Fruit fly (Drosophila melanogaster): ENCODE data around the gene CG10646.

Gene CG10646

DNA sequence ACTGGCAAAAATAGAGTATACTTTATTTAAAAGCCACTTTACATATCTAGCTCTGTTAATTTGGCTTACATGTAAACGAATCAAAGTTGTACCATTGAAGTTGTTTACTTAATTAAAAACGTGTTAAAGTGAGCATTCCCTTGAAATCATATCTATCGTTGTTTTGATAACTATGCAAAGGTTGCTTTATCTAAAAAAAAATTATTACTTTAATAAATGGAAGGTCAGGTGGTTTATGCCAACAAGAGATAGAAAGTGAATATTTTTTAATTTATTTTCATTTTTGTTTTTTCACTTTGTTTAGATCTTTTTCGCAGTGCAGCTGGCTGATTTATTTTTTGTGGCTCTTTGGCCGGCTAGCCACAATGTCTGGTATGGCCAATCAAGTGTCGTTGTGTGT, 20.8 kb downstream of the CG10646 start (continued):
- TF ChIP-seq al (GFP tag; IDR thresholded peaks at IDR 0.05): peak; percentile 59
- no peak for TF ChIP-seq prd (optimal IDR thresholded peaks at IDR 0.05)
- peak; percentile 87 for TF ChIP-seq prd (GFP tag; IDR thresholded peaks at IDR 0.05)
- no peak for TF ChIP-seq ato (GFP tag; IDR thresholded peaks at IDR 0.05; ENCODE audit: partially characterized antibody)
- no peak for TF ChIP-seq ab (GFP tag; optimal IDR thresholded peaks at IDR 0.05)
- TF ChIP-seq CG14860 (GFP tag; IDR thresholded peaks at IDR 0.05; ENCODE audit: partially characterized antibody): no peak
- TF ChIP-seq sima (GFP tag; optimal IDR thresholded peaks at IDR 0.05): no peak
- peak; percentile 44; the same call in 1 of the 2 replicates for TF ChIP-seq CG32772 (GFP tag; IDR thresholded peaks at IDR 0.05)
- no peak for TF ChIP-seq CG16813 (GFP tag; IDR thresholded peaks at IDR 0.05; ENCODE audit: partially characterized antibody)
- peak; percentile 80 for TF ChIP-seq CG17829 (tag; optimal IDR thresholded peaks at IDR 0.05)
- peak; percentile 43 for TF ChIP-seq CG8281 (tag; optimal IDR thresholded peaks at IDR 0.05)
- peak; percentile 47 for TF ChIP-seq CG11723 (GFP tag; optimal IDR thresholded peaks at IDR 0.05)
- TF ChIP-seq da (GFP tag; optimal IDR thresholded peaks at IDR 0.05): peak; percentile 15
- TF ChIP-seq Dll (GFP tag; IDR thresholded peaks at IDR 0.05; ENCODE audit: partially characterized antibody): no peak
- 0 out of 3 replicates have a peak, but pooled peaks have one; percentile 35 for TF ChIP-seq Optix (GFP tag; IDR thresholded peaks at IDR 0.05)
- TF ChIP-seq CG15269 (tag; optimal IDR thresholded peaks at IDR 0.05): peak; percentile 88
- peak; percentile 4 for TF ChIP-seq btn (GFP tag; optimal IDR thresholded peaks at IDR 0.05)
- TF ChIP-seq CG5180 (GFP tag; optimal IDR thresholded peaks at IDR 0.05): peak; percentile 71
- no peak for TF ChIP-seq abd-A (tag; optimal IDR thresholded peaks at IDR 0.05)
- peak; percentile 57 for TF ChIP-seq pum (GFP tag; optimal IDR thresholded peaks at IDR 0.05)
- peak; percentile 42 for TF ChIP-seq shn (GFP tag; optimal IDR thresholded peaks at IDR 0.05)
- peak; percentile 70 for TF ChIP-seq lmd (GFP tag; IDR thresholded peaks at IDR 0.05)
- TF ChIP-seq CG15073 (GFP tag; optimal IDR thresholded peaks at IDR 0.05): no peak
- no peak for TF ChIP-seq sd (tag; optimal IDR thresholded peaks at IDR 0.05)
- peak; percentile 13 for TF ChIP-seq zen (tag; optimal IDR thresholded peaks at IDR 0.05)
- 0 out of 2 replicates have a peak, but pooled peaks have one; percentile 2 for TF ChIP-seq NFAT (GFP tag; IDR thresholded peaks at IDR 0.05)
- TF ChIP-seq toy (GFP tag; IDR thresholded peaks at IDR 0.05): no peak
- peak; percentile 64 for TF ChIP-seq sob (GFP tag; IDR thresholded peaks at IDR 0.05)
- no peak for TF ChIP-seq Doc3 (GFP tag; IDR thresholded peaks at IDR 0.05; ENCODE audit: partially characterized antibody)
- peak; percentile 72; the same call in 2 of the 3 replicates for TF ChIP-seq ase (GFP tag; IDR thresholded peaks at IDR 0.05)
- TF ChIP-seq CG18764 (GFP tag; optimal IDR thresholded peaks at IDR 0.05): peak; percentile 20
- peak in 1 of 2 experiments; percentile 63 for TF ChIP-seq Eip74EF (GFP tag; optimal IDR thresholded peaks at IDR 0.05)
- TF ChIP-seq Hmx (GFP tag; optimal IDR thresholded peaks at IDR 0.05): peak; percentile 41
- TF ChIP-seq sqz (GFP tag; optimal IDR thresholded peaks at IDR 0.05): peak; percentile 79
- TF ChIP-seq CG8478 (optimal IDR thresholded peaks at IDR 0.05): no peak
- TF ChIP-seq eyg (GFP tag; optimal IDR thresholded peaks at IDR 0.05): peak; percentile 17
- no peak for TF ChIP-seq BEAF-32 (GFP tag; optimal IDR thresholded peaks at IDR 0.05)
- TF ChIP-seq CG32767 (GFP tag; IDR thresholded peaks at IDR 0.05): no peak
- peak; percentile 66 for TF ChIP-seq gcm (GFP tag; optimal IDR thresholded peaks at IDR 0.05)
- peak; percentile 38 for TF ChIP-seq Jarid2 (GFP tag; optimal IDR thresholded peaks at IDR 0.05)
- TF ChIP-seq CG2712 (tag; optimal IDR thresholded peaks at IDR 0.05): peak; percentile 86
- TF ChIP-seq chif (GFP tag; optimal IDR thresholded peaks at IDR 0.05): peak; percentile 47 to 65
- TF ChIP-seq CG11456 (GFP tag; IDR thresholded peaks at IDR 0.05): no peak
- peak; percentile 48 for TF ChIP-seq CG12236 (GFP tag; optimal IDR thresholded peaks at IDR 0.05)
- no peak for TF ChIP-seq her (GFP tag; optimal IDR thresholded peaks at IDR 0.05)
- TF ChIP-seq CG6813 (GFP tag; optimal IDR thresholded peaks at IDR 0.05): no peak
- TF ChIP-seq dmrt11E (tag; optimal IDR thresholded peaks at IDR 0.05): peak; percentile 54
- TF ChIP-seq Deaf1 (tag; optimal IDR thresholded peaks at IDR 0.05): peak; percentile 39
- no peak for TF ChIP-seq ac (GFP tag; optimal IDR thresholded peaks at IDR 0.05)
- no peak for TF ChIP-seq pfk (GFP tag; optimal IDR thresholded peaks at IDR 0.05)
- TF ChIP-seq CG8944 (GFP tag; optimal IDR thresholded peaks at IDR 0.05): no peak
